Fruit fly (Drosophila melanogaster) whole organism, embryonic: ENCODE results near the gene GABPI.
A peak's percentile ranks its signal among the peaks of the same experiment; 100 is the strongest.

ENCODE experiments used
- ATbp ChIP-seq: fragments of 200-800 bp; sonication (Bioruptor generic); optimal IDR thresholded peaks from 2 replicates; lab custom pipeline; 2017; ENCODE audit warnings: missing biosample characterization, mild to moderate bottlenecking, missing genetic modification characterization, missing genetic modification reagents
- Awh ChIP-seq: fragments of 200-800 bp; sonication (Bioruptor generic); IDR thresholded peaks from 2 replicates; pipeline ENCODE4, ENCODE4 v1.3.6; 2022; ENCODE audit warnings: missing biosample characterization, missing genetic modification characterization
- B-H1 ChIP-seq: fragments of 200-800 bp; sonication (Bioruptor generic); IDR thresholded peaks from 3 replicates; pipeline ENCODE4 v1.3.6; 2022; ENCODE audit warnings: missing biosample characterization, missing genetic modification characterization
- BEAF-32 ChIP-seq: fragments of 200-800 bp; sonication (Bioruptor generic); optimal IDR thresholded peaks from 3 replicates; lab custom pipeline; 2017; ENCODE audit warnings: missing biosample characterization, missing genetic modification characterization, mild to moderate bottlenecking, moderate library complexity, missing genetic modification reagents
- CG10565 ChIP-seq: fragments of 200-800 bp; sonication (Bioruptor generic); optimal IDR thresholded peaks from 3 replicates; lab custom pipeline; 2016; ENCODE audit warnings: missing biosample characterization, mild to moderate bottlenecking, missing genetic modification characterization
- CG11085 ChIP-seq: fragments of 200-800 bp; sonication (Bioruptor generic); IDR thresholded peaks from 2 replicates; pipeline ENCODE4 v1.3.6; 2022; ENCODE audit warnings: missing biosample characterization, missing genetic modification characterization
- CG13287 ChIP-seq: fragments of 200-800 bp; sonication (Bioruptor generic); IDR thresholded peaks from 2 replicates; pipeline ENCODE4 v1.3.6; 2022; ENCODE audit warnings: missing biosample characterization, missing genetic modification characterization; ENCODE audit not compliant: partially characterized antibody
- CG14860 ChIP-seq: fragments of 200-800 bp; sonication (Bioruptor generic); IDR thresholded peaks from 3 replicates; pipeline ENCODE4 v1.3.6; 2022; ENCODE audit warnings: missing biosample characterization, missing genetic modification characterization; ENCODE audit not compliant: partially characterized antibody
- CG1602 ChIP-seq: fragments of 200-800 bp; sonication (Bioruptor generic); optimal IDR thresholded peaks from 3 replicates; lab custom pipeline; 2016; ENCODE audit warnings: missing biosample characterization, missing genetic modification characterization
- CG2678 ChIP-seq: fragments of 200-800 bp; sonication (Bioruptor generic); optimal IDR thresholded peaks from 3 replicates; lab custom pipeline; 2019; ENCODE audit warnings: missing biosample characterization, mild to moderate bottlenecking, missing genetic modification characterization, moderate library complexity
- CG2875 ChIP-seq: fragments of 200-800 bp; sonication (Bioruptor generic); optimal IDR thresholded peaks from 2 replicates; lab custom pipeline; 2017; ENCODE audit warnings: missing biosample characterization, mild to moderate bottlenecking, missing genetic modification characterization, missing genetic modification reagents
- CG3065 ChIP-seq: fragments of 200-800 bp; sonication (Bioruptor generic); optimal IDR thresholded peaks from 2 replicates; lab custom pipeline; 2016; ENCODE audit warnings: missing biosample characterization, missing genetic modification characterization
- CG31224 ChIP-seq: fragments of 200-800 bp; sonication (Bioruptor generic); IDR thresholded peaks from 2 replicates; pipeline ENCODE4 v1.3.6; 2022; ENCODE audit warnings: missing biosample characterization, missing genetic modification characterization
- CG31441 ChIP-seq: fragments of 200-800 bp; sonication (Bioruptor generic); IDR thresholded peaks from 2 replicates; pipeline ENCODE4 v1.3.6; 2022; ENCODE audit warnings: missing biosample characterization, missing genetic modification characterization
- CG3281 ChIP-seq: fragments of 200-800 bp; sonication (Bioruptor generic); optimal IDR thresholded peaks from 3 replicates; lab custom pipeline; 2017; ENCODE audit warnings: missing biosample characterization, mild to moderate bottlenecking, missing genetic modification characterization
- CG33213 ChIP-seq: fragments of 200-800 bp; sonication (Bioruptor generic); optimal IDR thresholded peaks from 3 replicates; lab custom pipeline; 2016; ENCODE audit warnings: missing biosample characterization, missing genetic modification characterization
- CG34376 ChIP-seq: fragments of 200-800 bp; sonication (Bioruptor generic); optimal IDR thresholded peaks from 2 replicates; lab custom pipeline; 2018; ENCODE audit warnings: missing biosample characterization, mild to moderate bottlenecking, missing genetic modification characterization
- CG43689 ChIP-seq: fragments of 200-800 bp; sonication (Bioruptor generic); IDR thresholded peaks from 2 replicates; pipeline ENCODE4 v1.3.6; 2022; ENCODE audit warnings: missing biosample characterization, missing genetic modification characterization
- CG6791 ChIP-seq: fragments of 200-800 bp; sonication (Bioruptor generic); IDR thresholded peaks from 3 replicates; pipeline ENCODE4 v1.3.6; 2022; ENCODE audit warnings: missing biosample characterization, missing genetic modification characterization; ENCODE audit not compliant: partially characterized antibody
- CG7928 ChIP-seq: fragments of 200-800 bp; sonication (Bioruptor generic); optimal IDR thresholded peaks from 2 replicates; lab custom pipeline; 2017; ENCODE audit warnings: missing biosample characterization, mild to moderate bottlenecking, missing genetic modification characterization
- CG8281 ChIP-seq: fragments of 200-800 bp; sonication (Bioruptor generic); optimal IDR thresholded peaks from 2 replicates; lab custom pipeline; 2018; ENCODE audit warnings: missing biosample characterization, mild to moderate bottlenecking, missing genetic modification characterization, moderate library complexity
- CG9215 ChIP-seq: fragments of 200-800 bp; sonication (Bioruptor generic); IDR thresholded peaks from 2 replicates; pipeline ENCODE4 v1.3.6; 2022; ENCODE audit warnings: missing biosample characterization, missing genetic modification characterization
- CG9817 ChIP-seq: fragments of 200-800 bp; sonication (Bioruptor generic); optimal IDR thresholded peaks from 2 replicates; lab custom pipeline; 2018; ENCODE audit warnings: missing biosample characterization, mild to moderate bottlenecking, missing genetic modification characterization, moderate library complexity
- Dp ChIP-seq: fragments of 200-800 bp; sonication (Bioruptor generic); optimal IDR thresholded peaks from 2 replicates; lab custom pipeline; 2018; ENCODE audit warnings: missing biosample characterization, mild to moderate bottlenecking, missing genetic modification characterization, moderate library complexity
- HLHmδ ChIP-seq: fragments of 200-800 bp; sonication (Bioruptor generic); optimal IDR thresholded peaks from 2 replicates; lab custom pipeline; 2018; ENCODE audit warnings: missing biosample characterization, mild to moderate bottlenecking, missing genetic modification characterization, moderate library complexity
- Med ChIP-seq: fragments of 200-800 bp; sonication (Bioruptor generic); peaks from one replicate; lab custom pipeline; 2016; ENCODE audit warnings: missing biosample characterization, missing genetic modification characterization, mild to moderate bottlenecking, inconsistent platforms, moderate library complexity
- Meics ChIP-seq: fragments of 200-800 bp; sonication (Bioruptor generic); optimal IDR thresholded peaks from 2 replicates; lab custom pipeline; 2017; ENCODE audit warnings: missing biosample characterization, mild to moderate bottlenecking, missing genetic modification characterization
- Sin3A ChIP-seq: fragments of >200 bp; optimal IDR thresholded peaks from 2 replicates; lab custom pipeline; 2018
- TFAM ChIP-seq: fragments of 200-800 bp; sonication (Bioruptor generic); optimal IDR thresholded peaks from 2 replicates; lab custom pipeline; 2017; ENCODE audit warnings: missing biosample characterization, missing genetic modification characterization, inconsistent platforms
- YL-1 ChIP-seq: fragments of 200-800 bp; sonication (Bioruptor generic); optimal IDR thresholded peaks from 3 replicates; lab custom pipeline; 2017; ENCODE audit warnings: missing biosample characterization, mild to moderate bottlenecking, missing genetic modification characterization
- abd-A ChIP-seq: fragments of 200-800 bp; sonication (Bioruptor generic); optimal IDR thresholded peaks from 3 replicates; lab custom pipeline; 2019; ENCODE audit warnings: missing biosample characterization, mild to moderate bottlenecking, missing genetic modification characterization, moderate library complexity
- ac ChIP-seq: fragments of 200-800 bp; sonication (Bioruptor generic); optimal IDR thresholded peaks from 3 replicates; lab custom pipeline; 2017; ENCODE audit warnings: missing biosample characterization, mild to moderate bottlenecking, missing genetic modification characterization
- al ChIP-seq: fragments of 200-800 bp; sonication (Bioruptor generic); IDR thresholded peaks from 2 replicates; pipeline ENCODE4 v1.3.6; 2022; ENCODE audit warnings: missing biosample characterization, missing genetic modification characterization
- btn ChIP-seq: fragments of 200-800 bp; sonication (Bioruptor generic); optimal IDR thresholded peaks from 2 replicates; lab custom pipeline; 2016; ENCODE audit warnings: missing biosample characterization, missing genetic modification characterization
- chinmo ChIP-seq: fragments of 200-800 bp; sonication (Bioruptor generic); IDR thresholded peaks from 4 replicates; pipeline ENCODE4 v1.3.6; 2022; ENCODE audit warnings: missing biosample characterization, missing genetic modification characterization; ENCODE audit not compliant: partially characterized antibody
- dan ChIP-seq: fragments of 200-800 bp; sonication (Bioruptor generic); IDR thresholded peaks from 2 replicates; pipeline ENCODE4 v1.3.6; 2022; ENCODE audit warnings: missing biosample characterization, missing genetic modification characterization
- dm ChIP-seq: fragments of 200-800 bp; sonication (Bioruptor generic); optimal IDR thresholded peaks from 3 replicates; lab custom pipeline; 2016; ENCODE audit warnings: missing biosample characterization, missing genetic modification characterization
- eve ChIP-seq, 2 experiments: fragments of >200 bp; optimal IDR thresholded peaks; 2 replicates each; lab custom pipeline; 2017; ENCODE audit warnings: missing biosample characterization in 2 of 2, missing genetic modification characterization in 2 of 2
- gt ChIP-seq: fragments of 200-800 bp; sonication (Bioruptor generic); IDR thresholded peaks from 2 replicates; pipeline ENCODE4 v1.3.6; 2022; ENCODE audit warnings: missing biosample characterization, missing genetic modification characterization
- h ChIP-seq: fragments of >200 bp; optimal IDR thresholded peaks from 2 replicates; lab custom pipeline; 2017
- hbn ChIP-seq: fragments of 200-800 bp; sonication (Bioruptor generic); IDR thresholded peaks from 2 replicates; pipeline ENCODE4 v1.3.6; 2022; ENCODE audit warnings: missing biosample characterization, missing genetic modification characterization; ENCODE audit not compliant: partially characterized antibody
- klu ChIP-seq: fragments of 200-800 bp; sonication (Bioruptor generic); IDR thresholded peaks from 2 replicates; pipeline ENCODE4 v1.3.6; 2022; ENCODE audit warnings: missing biosample characterization, missing genetic modification characterization
- org-1 ChIP-seq: fragments of 200-800 bp; sonication (Bioruptor generic); optimal IDR thresholded peaks from 2 replicates; lab custom pipeline; 2017; ENCODE audit warnings: missing biosample characterization, missing genetic modification characterization
- pfk ChIP-seq: fragments of 200-800 bp; sonication (Bioruptor generic); optimal IDR thresholded peaks from 2 replicates; lab custom pipeline; 2018; ENCODE audit warnings: missing biosample characterization, mild to moderate bottlenecking, missing genetic modification characterization, moderate library complexity
- sens ChIP-seq: fragments of 200-800 bp; sonication (Bioruptor generic); peaks from one replicate; lab custom pipeline; 2016; ENCODE audit warnings: missing biosample characterization, missing genetic modification characterization
- sr ChIP-seq: fragments of 200-800 bp; sonication (Bioruptor generic); IDR thresholded peaks from 3 replicates; pipeline ENCODE4 v1.3.6; 2022; ENCODE audit warnings: missing biosample characterization, missing genetic modification characterization
- stwl ChIP-seq: fragments of 200-800 bp; sonication (Bioruptor generic); optimal IDR thresholded peaks from 3 replicates; lab custom pipeline; 2018; ENCODE audit warnings: missing biosample characterization, mild to moderate bottlenecking, missing genetic modification characterization, moderate library complexity
- trem ChIP-seq: fragments of 200-800 bp; optimal IDR thresholded peaks from 3 replicates; lab custom pipeline; 2019; ENCODE audit warnings: missing biosample characterization, mild to moderate bottlenecking, missing genetic modification characterization, moderate library complexity
- vvl ChIP-seq: fragments of 200-800 bp; sonication (Bioruptor generic); IDR thresholded peaks from 2 replicates; pipeline ENCODE4 v1.3.6; 2022; ENCODE audit warnings: missing biosample characterization, missing genetic modification characterization
- wek ChIP-seq: fragments of 200-800 bp; sonication (Bioruptor generic); optimal IDR thresholded peaks from 3 replicates; lab custom pipeline; 2018; ENCODE audit warnings: missing biosample characterization, mild to moderate bottlenecking, missing genetic modification characterization, moderate library complexity
- zen2 ChIP-seq: fragments of 200-800 bp; sonication (Bioruptor generic); IDR thresholded peaks from 3 replicates; pipeline ENCODE4 v1.3.6; 2022; ENCODE audit warnings: missing biosample characterization, missing genetic modification characterization; ENCODE audit not compliant: partially characterized antibody

GABPI gene

dm6 chr2L:3012780-3013179, 17.6 kb upstream of the GABPI start (continued):
- TF ChIP-seq YL-1 (GFP tag; lab: Kevin White, UChicago) (no peak), CG7928 (GFP tag; lab: Kevin White, UChicago) (no peak), h (lab: Kevin White, UChicago) (no peak), TFAM (GFP tag; lab: Kevin White, UChicago) (no peak), CG2678 (tag; lab: Kevin White, UChicago) (no peak), chinmo (no peak), CG3281 (GFP tag; lab: Kevin White, UChicago) (no peak), ATbp (no peak), abd-A (no peak), Dp (GFP tag; lab: Kevin White, UChicago) (no peak), CG34376 (GFP tag; lab: Kevin White, UChicago) (no peak), CG2875 (GFP tag; lab: Kevin White, UChicago) (no peak), klu (GFP tag; lab: Robert Waterston, UW) (no peak), eve (GFP tag; optimal IDR thresholded peaks at IDR 0.05; lab: Kevin White, UChicago) (no peak), CG6791 (GFP tag; lab: Robert Waterston, UW) (no peak), CG31441 (GFP tag; lab: Robert Waterston, UW) (peak; percentile 45), B-H1 (GFP tag; lab: Robert Waterston, UW) (no peak), al (GFP tag; lab: Robert Waterston, UW) (no peak), CG31224 (GFP tag; lab: Robert Waterston, UW) (no peak), CG3065 (GFP tag; lab: Kevin White, UChicago) (no peak), btn (GFP tag; lab: Kevin White, UChicago) (no peak), Meics (no peak), org-1 (GFP tag; lab: Kevin White, UChicago) (no peak), CG8281 (tag; lab: Kevin White, UChicago) (no peak), zen2 (GFP tag; lab: Robert Waterston, UW) (no peak), wek (no peak), CG9215 (GFP tag; lab: Robert Waterston, UW) (no peak)
- TF ChIP-seq, all 482 proteins: peak for 80

DNA sequence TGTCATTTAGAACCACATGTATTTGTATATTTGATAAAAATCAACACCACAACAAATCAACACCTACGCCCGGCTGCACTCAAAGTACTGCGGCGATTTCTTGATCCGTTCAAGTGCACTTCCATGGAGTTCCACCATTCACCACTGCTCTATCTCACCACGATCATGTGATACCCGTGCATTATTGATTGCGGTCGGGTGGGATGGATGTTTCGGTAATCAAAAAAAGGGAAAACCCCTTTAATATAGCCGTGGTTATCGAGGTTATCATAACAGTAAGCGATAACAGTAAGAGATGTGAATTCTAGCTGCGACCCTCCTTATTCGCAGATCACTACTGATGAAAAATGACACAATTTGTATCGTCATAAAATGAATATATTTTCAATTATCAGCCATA, 12.1 kb upstream of the GABPI start, which contains the start of the genes CG17224 and CG17264:
Gene CG17224 (minus strand): TSS at position 97 of the 400 bp plus-strand sequence.
Gene CG17264 (plus strand): TSS at position 297 of the 400 bp plus-strand sequence.
- TF ChIP-seq CG10565, result no peak
- no peak for TF ChIP-seq dan
- TF ChIP-seq pfk, result peak; percentile 86
- TF ChIP-seq Med, result peak; percentile 3
- TF ChIP-seq trem (tag; lab: Kevin White, UChicago), result peak; percentile 20
- TF ChIP-seq sr, result peak; percentile 45; the same call in 1 of the 3 replicates
- peak; percentile 37 for TF ChIP-seq stwl
- TF ChIP-seq hbn (GFP tag; lab: Robert Waterston, UW), result no peak
- peak; percentile 52 for TF ChIP-seq HLHmδ (GFP tag; lab: Kevin White, UChicago)
- no peak for TF ChIP-seq vvl (GFP tag; lab: Robert Waterston, UW)
- TF ChIP-seq sens (GFP tag; lab: Kevin White, UChicago), result peak; percentile 73
- TF ChIP-seq CG1602 (GFP tag; lab: Kevin White, UChicago), result no peak

DNA sequence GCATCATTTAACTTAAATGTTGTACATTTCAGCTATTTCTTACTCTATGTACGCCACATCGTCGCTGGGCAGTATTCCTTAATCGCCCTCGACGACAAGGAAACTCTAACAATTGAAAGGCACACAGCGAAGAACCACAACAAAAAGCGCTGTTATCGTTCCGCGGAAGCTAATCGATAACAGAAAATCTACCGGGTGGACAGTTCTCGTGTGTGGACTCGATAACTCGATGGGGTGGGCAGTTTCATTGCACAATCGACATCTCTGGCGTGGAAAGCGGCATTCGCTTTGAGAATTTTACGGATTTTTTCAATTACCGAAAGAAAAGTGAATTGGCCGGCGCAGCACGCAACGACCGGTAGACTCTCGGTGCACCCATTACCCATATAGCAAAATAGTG, 7.4 kb upstream of the GABPI start, which contains the start of the genes alpha4GT1 and Prp40:
Gene alpha4GT1 (minus strand): TSS at position 156 of the 400 bp plus-strand sequence.
Gene Prp40 (plus strand): TSS at position 241 of the 400 bp plus-strand sequence.
- TF ChIP-seq dm, result peak; percentile 61
- no peak for TF ChIP-seq CG9817 (tag; lab: Kevin White, UChicago)
- TF ChIP-seq stwl, result peak; percentile 72
- no peak for TF ChIP-seq gt (GFP tag; lab: Robert Waterston, UW)
- no peak for TF ChIP-seq ac
- peak; percentile 45 for TF ChIP-seq Sin3A (lab: Kevin White, UChicago)
- TF ChIP-seq CG13287 (GFP tag; lab: Robert Waterston, UW), result peak; percentile 87
- no peak for TF ChIP-seq CG33213 (GFP tag; lab: Kevin White, UChicago)
- TF ChIP-seq CG14860, result peak; percentile 80
- TF ChIP-seq Awh (GFP tag; lab: Robert Waterston, UW), result no peak
- no peak for TF ChIP-seq CG43689 (GFP tag; lab: Robert Waterston, UW)
- TF ChIP-seq CG11085 (GFP tag; lab: Robert Waterston, UW), result no peak
- peak; percentile 64 for TF ChIP-seq BEAF-32 (GFP tag; lab: Kevin White, UChicago)
